Worm (Caenorhabditis elegans) whole organism, early embryonic: ENCODE measurements around the gene hum-4.
A peak's percentile ranks its signal among the peaks of the same experiment; 100 is the strongest.

Experiments used
- B0310.2 ChIP-seq: sonication (generic microtip); optimal IDR thresholded peaks from 2 replicates; lab custom pipeline; 2016; ENCODE audit warnings: mild to moderate bottlenecking, missing genetic modification characterization, missing compliant biosample characterization
- F13C5.2 ChIP-seq: sonication (generic microtip); optimal IDR thresholded peaks from 2 replicates; lab custom pipeline; 2017; ENCODE audit warnings: mild to moderate bottlenecking, missing genetic modification characterization, inconsistent platforms, missing compliant biosample characterization
- aly-1 ChIP-seq: sonication (generic microtip); optimal IDR thresholded peaks from 2 replicates; lab custom pipeline; 2016; ENCODE audit warnings: missing genetic modification characterization, missing compliant biosample characterization
- ama-1 ChIP-seq: fragments of 150-350 bp; optimal IDR thresholded peaks from 2 replicates; lab custom pipeline; 2014
- ceh-13 ChIP-seq: fragments of 200-800 bp; sonication (Bioruptor generic); optimal IDR thresholded peaks from 2 replicates; lab custom pipeline; 2018; ENCODE audit warnings: mild to moderate bottlenecking, missing genetic modification characterization, missing compliant biosample characterization
- ceh-36 ChIP-seq: sonication (generic microtip); optimal IDR thresholded peaks from 2 replicates; lab custom pipeline; 2016; ENCODE audit warnings: missing genetic modification characterization, inconsistent platforms, missing compliant biosample characterization
- ets-7 ChIP-seq: sonication (generic microtip); optimal IDR thresholded peaks from 2 replicates; lab custom pipeline; 2016; ENCODE audit warnings: missing genotype, missing genetic modification characterization, missing compliant biosample characterization
- flt-1 ChIP-seq: fragments of 200-800 bp; sonication (Bioruptor generic); IDR thresholded peaks from 2 replicates; pipeline ENCODE4 v1.3.6; 2022; ENCODE audit warnings: missing genetic modification characterization, missing compliant biosample characterization
- hmbx-1 ChIP-seq: sonication (generic microtip); optimal IDR thresholded peaks from 2 replicates; lab custom pipeline; 2016; ENCODE audit warnings: mild to moderate bottlenecking, missing genetic modification characterization, missing compliant biosample characterization
- hmg-4 ChIP-seq: fragments of 200-800 bp; sonication (Bioruptor generic); optimal IDR thresholded peaks from 2 replicates; lab custom pipeline; 2018; ENCODE audit warnings: mild to moderate bottlenecking, missing genetic modification characterization, missing compliant biosample characterization
- hnd-1 ChIP-seq: sonication (generic microtip); optimal IDR thresholded peaks from 2 replicates; lab custom pipeline; 2016; ENCODE audit warnings: missing genetic modification characterization, missing compliant biosample characterization
- pes-1 ChIP-seq: fragments of 200-800 bp; sonication (Bioruptor generic); IDR thresholded peaks from 2 replicates; pipeline ENCODE4 v1.3.6; 2022; ENCODE audit warnings: missing genetic modification reagents, missing genetic modification characterization, missing compliant biosample characterization
- scrt-1 ChIP-seq: fragments of 200-800 bp; sonication (Bioruptor generic); IDR thresholded peaks from 2 replicates; pipeline ENCODE4 v1.3.6; 2022; ENCODE audit warnings: missing genetic modification characterization, missing compliant biosample characterization
- sea-1 ChIP-seq: fragments of 200-800 bp; sonication (Bioruptor generic); conservative IDR thresholded peaks from 2 replicates; pipeline ENCODE4 v1.3.6; 2022; ENCODE audit warnings: missing genetic modification characterization, missing compliant biosample characterization
- tbx-11 ChIP-seq: fragments of 200-800 bp; sonication (Bioruptor generic); IDR thresholded peaks from 2 replicates; pipeline ENCODE4 v1.3.6; 2022; ENCODE audit warnings: missing genetic modification characterization, missing compliant biosample characterization
- tbx-37 ChIP-seq: fragments of 200-800 bp; sonication (Bioruptor generic); conservative IDR thresholded peaks from 2 replicates; pipeline ENCODE4 v1.3.6; 2022; ENCODE audit warnings: missing genetic modification reagents, missing genetic modification characterization, missing compliant biosample characterization
- tra-4 ChIP-seq: sonication (generic microtip); optimal IDR thresholded peaks from 2 replicates; lab custom pipeline; 2017; ENCODE audit warnings: missing genetic modification characterization, missing compliant biosample characterization

The hum-4 gene

ce11 chrX:11477748-11478147, 44.4 kb upstream of the hum-4 start:
- TF ChIP-seq tra-4 (tag; lab: Kevin White, UChicago), result no peak
- TF ChIP-seq tbx-11 (GFP tag; lab: Robert Waterston, UW), result no peak
- no peak for TF ChIP-seq pes-1 (GFP tag; lab: Robert Waterston, UW)
- TF ChIP-seq ceh-36, result no peak
- no peak for TF ChIP-seq flt-1 (GFP tag; lab: Robert Waterston, UW)
- TF ChIP-seq aly-1 (tag; lab: Kevin White, UChicago), result no peak
- TF ChIP-seq sea-1 (GFP tag; lab: Robert Waterston, UW), result no peak
- no peak for TF ChIP-seq scrt-1 (GFP tag; lab: Robert Waterston, UW)
- no peak for TF ChIP-seq ama-1 (lab: Kevin White, UChicago)
- TF ChIP-seq F13C5.2 (tag; lab: Kevin White, UChicago), result no peak
- TF ChIP-seq hmbx-1, result no peak
- no peak for TF ChIP-seq hmg-4
- TF ChIP-seq tbx-37, result no peak
- no peak for TF ChIP-seq ceh-13 (GFP tag; lab: Kevin White, UChicago)
- no peak for TF ChIP-seq hnd-1 (tag; lab: Kevin White, UChicago)
- no peak for TF ChIP-seq B0310.2 (tag; lab: Kevin White, UChicago)
- no peak for TF ChIP-seq ets-7 (tag; lab: Kevin White, UChicago)

ce11 chrX:11475780-11476179, 42.4 kb upstream of the hum-4 start:
- TF ChIP-seq scrt-1 (GFP tag; lab: Robert Waterston, UW) (no peak), sea-1 (GFP tag; lab: Robert Waterston, UW) (no peak), flt-1 (GFP tag; lab: Robert Waterston, UW) (no peak), hnd-1 (tag; lab: Kevin White, UChicago) (no peak), F13C5.2 (tag; lab: Kevin White, UChicago) (no peak), ama-1 (lab: Kevin White, UChicago) (no peak), ceh-13 (GFP tag; lab: Kevin White, UChicago) (no peak), tbx-11 (GFP tag; lab: Robert Waterston, UW) (no peak), tra-4 (tag; lab: Kevin White, UChicago) (no peak), ceh-36 (no peak), ets-7 (tag; lab: Kevin White, UChicago) (no peak), hmbx-1 (no peak)

- TF ChIP-seq sea-1 (GFP tag; lab: Robert Waterston, UW), result no peak
Observed at ce11 chrX:11474605-11475385, 41.4 kb upstream of the hum-4 start.

ce11 chrX:11474149-11474585, 40.8 kb upstream of the hum-4 start:
- no peak for TF ChIP-seq tbx-11 (GFP tag; lab: Robert Waterston, UW)
- TF ChIP-seq flt-1 (GFP tag; lab: Robert Waterston, UW), result no peak
- no peak for TF ChIP-seq F13C5.2 (tag; lab: Kevin White, UChicago)
- TF ChIP-seq hmg-4, result no peak
- TF ChIP-seq ama-1 (lab: Kevin White, UChicago), result no peak
- no peak for TF ChIP-seq tbx-37
- no peak for TF ChIP-seq ceh-36
- no peak for TF ChIP-seq tra-4 (tag; lab: Kevin White, UChicago)
- TF ChIP-seq ets-7 (tag; lab: Kevin White, UChicago), result no peak
- TF ChIP-seq scrt-1 (GFP tag; lab: Robert Waterston, UW), result no peak
- TF ChIP-seq aly-1 (tag; lab: Kevin White, UChicago), result no peak
- TF ChIP-seq hmbx-1, result no peak
- TF ChIP-seq ceh-13 (GFP tag; lab: Kevin White, UChicago), result no peak
- TF ChIP-seq pes-1 (GFP tag; lab: Robert Waterston, UW), result no peak
- TF ChIP-seq B0310.2 (tag; lab: Kevin White, UChicago), result no peak
- no peak for TF ChIP-seq sea-1 (GFP tag; lab: Robert Waterston, UW)
- TF ChIP-seq hnd-1 (tag; lab: Kevin White, UChicago), result no peak

- TF ChIP-seq ama-1 (lab: Kevin White, UChicago) (no peak), aly-1 (tag; lab: Kevin White, UChicago) (peak; percentile 42)
Observed at ce11 chrX:11472953-11473671, 39.7 kb upstream of the hum-4 start.

ce11 chrX:11472407-11472806, 39.0 kb upstream of the hum-4 start:
- TF ChIP-seq ceh-36, result no peak
- TF ChIP-seq pes-1 (GFP tag; lab: Robert Waterston, UW), result no peak
- no peak for TF ChIP-seq hmbx-1
- TF ChIP-seq tbx-11 (GFP tag; lab: Robert Waterston, UW), result no peak
- no peak for TF ChIP-seq F13C5.2 (tag; lab: Kevin White, UChicago)

ce11 chrX:11471893-11472292, 38.5 kb upstream of the hum-4 start:
- no peak for TF ChIP-seq hmg-4
- TF ChIP-seq tra-4 (tag; lab: Kevin White, UChicago), result no peak
- TF ChIP-seq tbx-11 (GFP tag; lab: Robert Waterston, UW), result no peak
- TF ChIP-seq ceh-36, result no peak
- no peak for TF ChIP-seq hnd-1 (tag; lab: Kevin White, UChicago)
- no peak for TF ChIP-seq tbx-37
- no peak for TF ChIP-seq ama-1 (lab: Kevin White, UChicago)
- no peak for TF ChIP-seq B0310.2 (tag; lab: Kevin White, UChicago)
- TF ChIP-seq flt-1 (GFP tag; lab: Robert Waterston, UW), result no peak
- TF ChIP-seq F13C5.2 (tag; lab: Kevin White, UChicago), result no peak
- TF ChIP-seq scrt-1 (GFP tag; lab: Robert Waterston, UW), result no peak
- no peak for TF ChIP-seq sea-1 (GFP tag; lab: Robert Waterston, UW)
- no peak for TF ChIP-seq ets-7 (tag; lab: Kevin White, UChicago)
- no peak for TF ChIP-seq pes-1 (GFP tag; lab: Robert Waterston, UW)
- no peak for TF ChIP-seq hmbx-1
